Fruit fly (Drosophila melanogaster) whole organism, embryonic: ENCODE measurements around the gene CG13721.
A peak's percentile ranks its signal among the peaks of the same experiment; 100 is the strongest.

Source experiments
- Ada2b ChIP-seq: fragments of 200-800 bp; sonication (Bioruptor generic); IDR thresholded peaks from 2 replicates; pipeline ENCODE4 v1.3.6; 2022; ENCODE audit warnings: missing biosample characterization, missing genetic modification characterization
- CG1024 ChIP-seq: fragments of 200-800 bp; sonication (Bioruptor generic); IDR thresholded peaks from 2 replicates; pipeline ENCODE4 v1.3.6; 2022; ENCODE audit warnings: missing biosample characterization, missing genetic modification characterization
- CG10565 ChIP-seq: fragments of 200-800 bp; sonication (Bioruptor generic); optimal IDR thresholded peaks from 3 replicates; lab custom pipeline; 2016; ENCODE audit warnings: missing biosample characterization, mild to moderate bottlenecking, missing genetic modification characterization
- CG11696 ChIP-seq: fragments of 200-800 bp; sonication (Bioruptor generic); IDR thresholded peaks from 2 replicates; pipeline ENCODE4 v1.3.6; 2022; ENCODE audit warnings: missing biosample characterization, missing genetic modification characterization
- CG12236 ChIP-seq: fragments of 200-800 bp; sonication (Bioruptor generic); optimal IDR thresholded peaks from 2 replicates; lab custom pipeline; 2016; ENCODE audit warnings: missing biosample characterization, missing genetic modification characterization
- CG12659 ChIP-seq: fragments of 200-800 bp; sonication (Bioruptor generic); optimal IDR thresholded peaks from 3 replicates; lab custom pipeline; 2017; ENCODE audit warnings: mild to moderate bottlenecking, missing biosample characterization, missing genetic modification reagents, missing genetic modification characterization
- CG13287 ChIP-seq: fragments of 200-800 bp; sonication (Bioruptor generic); IDR thresholded peaks from 2 replicates; pipeline ENCODE4 v1.3.6; 2022; ENCODE audit warnings: missing biosample characterization, missing genetic modification characterization; ENCODE audit not compliant: partially characterized antibody
- CG17361 ChIP-seq: fragments of 200-800 bp; sonication (Bioruptor generic); IDR thresholded peaks from 3 replicates; pipeline ENCODE4 v1.3.6; 2022; ENCODE audit warnings: missing biosample characterization, missing genetic modification characterization
- CG17385 ChIP-seq: fragments of 200-800 bp; sonication (Bioruptor generic); optimal IDR thresholded peaks from 3 replicates; lab custom pipeline; 2018; ENCODE audit warnings: missing biosample characterization, mild to moderate bottlenecking, missing genetic modification characterization
- CG18619 ChIP-seq: fragments of 200-800 bp; sonication (Bioruptor generic); optimal IDR thresholded peaks from 3 replicates; lab custom pipeline; 2017; ENCODE audit warnings: missing biosample characterization, mild to moderate bottlenecking, missing genetic modification characterization
- CG2120 ChIP-seq: fragments of 200-800 bp; sonication (Bioruptor generic); optimal IDR thresholded peaks from 3 replicates; lab custom pipeline; 2016; ENCODE audit warnings: missing biosample characterization, missing genetic modification characterization
- CG31224 ChIP-seq: fragments of 200-800 bp; sonication (Bioruptor generic); IDR thresholded peaks from 2 replicates; pipeline ENCODE4 v1.3.6; 2022; ENCODE audit warnings: missing biosample characterization, missing genetic modification characterization
- CG31365 ChIP-seq: fragments of 200-800 bp; sonication (Bioruptor generic); optimal IDR thresholded peaks from 2 replicates; lab custom pipeline; 2018; ENCODE audit warnings: missing biosample characterization, mild to moderate bottlenecking, missing genetic modification characterization
- CG3407 ChIP-seq: fragments of 200-800 bp; sonication (Bioruptor generic); optimal IDR thresholded peaks from 2 replicates; lab custom pipeline; 2018; ENCODE audit warnings: missing biosample characterization, mild to moderate bottlenecking, missing genetic modification characterization
- CG34224 ChIP-seq: fragments of 200-800 bp; sonication (Bioruptor generic); IDR thresholded peaks from 3 replicates; pipeline ENCODE4 v1.3.6; 2022; ENCODE audit warnings: missing biosample characterization, missing genetic modification characterization; ENCODE audit not compliant: partially characterized antibody
- CG7556 ChIP-seq: fragments of 200-800 bp; sonication (Bioruptor generic); optimal IDR thresholded peaks from 2 replicates; lab custom pipeline; 2017; ENCODE audit warnings: missing biosample characterization, mild to moderate bottlenecking, missing genetic modification characterization
- CG7839 ChIP-seq: fragments of 200-800 bp; sonication (Bioruptor generic); optimal IDR thresholded peaks from 3 replicates; lab custom pipeline; 2018; ENCODE audit warnings: missing biosample characterization, mild to moderate bottlenecking, missing genetic modification characterization, moderate library complexity
- CG7928 ChIP-seq: fragments of 200-800 bp; sonication (Bioruptor generic); optimal IDR thresholded peaks from 2 replicates; lab custom pipeline; 2017; ENCODE audit warnings: missing biosample characterization, mild to moderate bottlenecking, missing genetic modification characterization
- CG9932 ChIP-seq: fragments of 200-800 bp; sonication (Bioruptor generic); IDR thresholded peaks from 2 replicates; pipeline ENCODE4 v1.3.6; 2022; ENCODE audit warnings: missing biosample characterization, missing genetic modification characterization
- Dp ChIP-seq: fragments of 200-800 bp; sonication (Bioruptor generic); optimal IDR thresholded peaks from 2 replicates; lab custom pipeline; 2018; ENCODE audit warnings: missing biosample characterization, mild to moderate bottlenecking, missing genetic modification characterization, moderate library complexity
- Elba2 ChIP-seq: fragments of 200-800 bp; sonication (Bioruptor generic); optimal IDR thresholded peaks from 3 replicates; lab custom pipeline; 2016; ENCODE audit warnings: missing biosample characterization, missing genetic modification characterization
- GATAe ChIP-seq: fragments of 200-800 bp; sonication (Bioruptor generic); conservative IDR thresholded peaks from 2 replicates; pipeline ENCODE4 v1.3.6; 2022; ENCODE audit warnings: missing biosample characterization, missing genetic modification characterization
- HLH54F ChIP-seq: fragments of 200-800 bp; sonication (Bioruptor generic); optimal IDR thresholded peaks from 3 replicates; lab custom pipeline; 2016; ENCODE audit warnings: missing biosample characterization, missing genetic modification characterization
- Hand ChIP-seq: fragments of 200-800 bp; sonication (Bioruptor generic); optimal IDR thresholded peaks from 2 replicates; lab custom pipeline; 2017; ENCODE audit warnings: mild to moderate bottlenecking, missing biosample characterization, missing genetic modification reagents, missing genetic modification characterization
- MESR4 ChIP-seq: fragments of 200-800 bp; sonication (Bioruptor generic); optimal IDR thresholded peaks from 2 replicates; lab custom pipeline; 2018; ENCODE audit warnings: missing biosample characterization, mild to moderate bottlenecking, missing genetic modification characterization, moderate library complexity
- Max ChIP-seq: fragments of 200-800 bp; sonication (Bioruptor generic); optimal IDR thresholded peaks from 2 replicates; lab custom pipeline; 2016; ENCODE audit warnings: missing biosample characterization, mild to moderate bottlenecking, missing genetic modification characterization
- Scr ChIP-seq: fragments of 200-800 bp; sonication (Bioruptor generic); IDR thresholded peaks from 2 replicates; pipeline ENCODE4 v1.3.6; 2022; ENCODE audit warnings: missing biosample characterization, missing genetic modification characterization; ENCODE audit not compliant: partially characterized antibody
- Six4 ChIP-seq: fragments of 200-800 bp; sonication (Bioruptor generic); optimal IDR thresholded peaks from 2 replicates; lab custom pipeline; 2016; ENCODE audit warnings: missing biosample characterization, missing genetic modification characterization
- Trl ChIP-seq, 3 experiments: fragments of >200 bp in 2 of 3; fragments of 200-800 bp in 1 of 3; sonication (Bioruptor generic) in 1 of 3; optimal IDR thresholded peaks; 2 replicates in 1 of 3; 3 replicates in 2 of 3; lab custom pipeline; 2016 to 2017; ENCODE audit warnings: missing biosample characterization in 1 of 3, missing genetic modification characterization in 1 of 3
- al ChIP-seq: fragments of 200-800 bp; sonication (Bioruptor generic); IDR thresholded peaks from 2 replicates; pipeline ENCODE4 v1.3.6; 2022; ENCODE audit warnings: missing biosample characterization, missing genetic modification characterization
- ash1 ChIP-seq: fragments of 200-800 bp; sonication (Bioruptor generic); optimal IDR thresholded peaks from 2 replicates; lab custom pipeline; 2018; ENCODE audit warnings: missing biosample characterization, mild to moderate bottlenecking, missing genetic modification characterization
- ci ChIP-seq: fragments of 200-800 bp; sonication (Bioruptor generic); IDR thresholded peaks from 3 replicates; pipeline ENCODE4 v1.3.6; 2022; ENCODE audit warnings: missing biosample characterization, missing genetic modification characterization
- disco-r ChIP-seq: fragments of 200-800 bp; sonication (Bioruptor generic); optimal IDR thresholded peaks from 2 replicates; lab custom pipeline; 2016; ENCODE audit warnings: missing biosample characterization, missing genetic modification characterization
- dpn ChIP-seq, 2 experiments: fragments of 200-800 bp; sonication (Bioruptor generic); optimal IDR thresholded peaks; 3 replicates each; lab custom pipeline; 2016; ENCODE audit warnings: missing biosample characterization in 2 of 2, missing genetic modification characterization in 2 of 2
- fd3F ChIP-seq: fragments of 200-800 bp; sonication (Bioruptor generic); optimal IDR thresholded peaks from 2 replicates; lab custom pipeline; 2018; ENCODE audit warnings: missing biosample characterization, mild to moderate bottlenecking, missing genetic modification characterization, moderate library complexity
- gro ChIP-seq: fragments of 200-800 bp; sonication (Bioruptor generic); optimal IDR thresholded peaks from 2 replicates; lab custom pipeline; 2016; ENCODE audit warnings: missing biosample characterization, missing genetic modification characterization
- knrl ChIP-seq: fragments of 200-800 bp; sonication (Bioruptor generic); IDR thresholded peaks from 3 replicates; pipeline ENCODE4 v1.3.6; 2022; ENCODE audit warnings: missing biosample characterization, missing genetic modification characterization; ENCODE audit not compliant: partially characterized antibody
- maf-S ChIP-seq: fragments of 200-800 bp; sonication (Bioruptor generic); optimal IDR thresholded peaks from 2 replicates; lab custom pipeline; 2016; ENCODE audit warnings: missing biosample characterization, missing genetic modification characterization
- p53 ChIP-seq: fragments of 200-800 bp; sonication (Bioruptor generic); optimal IDR thresholded peaks from 2 replicates; lab custom pipeline; 2016; ENCODE audit warnings: missing biosample characterization, missing genetic modification characterization
- rib ChIP-seq: fragments of 200-800 bp; sonication (Bioruptor generic); IDR thresholded peaks from 2 replicates; pipeline ENCODE4 v1.3.6; 2022; ENCODE audit warnings: missing biosample characterization, missing genetic modification characterization
- scrt ChIP-seq: fragments of 200-800 bp; sonication (Bioruptor generic); optimal IDR thresholded peaks from 2 replicates; lab custom pipeline; 2018; ENCODE audit warnings: missing biosample characterization, mild to moderate bottlenecking, missing genetic modification characterization, moderate library complexity
- sisA ChIP-seq: fragments of 200-800 bp; sonication (Bioruptor generic); IDR thresholded peaks from 2 replicates; pipeline ENCODE4 v1.3.6; 2022; ENCODE audit warnings: missing biosample characterization, missing genetic modification characterization
- slou ChIP-seq: fragments of 200-800 bp; sonication (Bioruptor generic); optimal IDR thresholded peaks from 3 replicates; lab custom pipeline; 2016; ENCODE audit warnings: missing biosample characterization, missing genetic modification characterization
- sna ChIP-seq: fragments of 200-800 bp; sonication (Bioruptor generic); IDR thresholded peaks from 2 replicates; pipeline ENCODE4 v1.3.6; 2022; ENCODE audit warnings: missing biosample characterization, missing genetic modification characterization; ENCODE audit not compliant: partially characterized antibody
- tna ChIP-seq: fragments of 200-800 bp; sonication (Bioruptor generic); IDR thresholded peaks from 2 replicates; pipeline ENCODE4 v1.3.6; 2022; ENCODE audit warnings: missing biosample characterization, missing genetic modification characterization; ENCODE audit not compliant: partially characterized antibody
- toy ChIP-seq: fragments of 200-800 bp; sonication (Bioruptor generic); IDR thresholded peaks from 2 replicates; pipeline ENCODE4 v1.3.6; 2022; ENCODE audit warnings: missing biosample characterization, missing genetic modification characterization
- twi ChIP-seq: fragments of 200-800 bp; optimal IDR thresholded peaks from 2 replicates; lab custom pipeline; 2019; ENCODE audit warnings: missing biosample characterization, mild to moderate bottlenecking, missing genetic modification characterization, moderate library complexity
- zfh2 ChIP-seq: fragments of 200-800 bp; sonication (Bioruptor generic); optimal IDR thresholded peaks from 2 replicates; lab custom pipeline; 2016; ENCODE audit warnings: missing biosample characterization, missing genetic modification characterization

Gene CG13721

DNA sequence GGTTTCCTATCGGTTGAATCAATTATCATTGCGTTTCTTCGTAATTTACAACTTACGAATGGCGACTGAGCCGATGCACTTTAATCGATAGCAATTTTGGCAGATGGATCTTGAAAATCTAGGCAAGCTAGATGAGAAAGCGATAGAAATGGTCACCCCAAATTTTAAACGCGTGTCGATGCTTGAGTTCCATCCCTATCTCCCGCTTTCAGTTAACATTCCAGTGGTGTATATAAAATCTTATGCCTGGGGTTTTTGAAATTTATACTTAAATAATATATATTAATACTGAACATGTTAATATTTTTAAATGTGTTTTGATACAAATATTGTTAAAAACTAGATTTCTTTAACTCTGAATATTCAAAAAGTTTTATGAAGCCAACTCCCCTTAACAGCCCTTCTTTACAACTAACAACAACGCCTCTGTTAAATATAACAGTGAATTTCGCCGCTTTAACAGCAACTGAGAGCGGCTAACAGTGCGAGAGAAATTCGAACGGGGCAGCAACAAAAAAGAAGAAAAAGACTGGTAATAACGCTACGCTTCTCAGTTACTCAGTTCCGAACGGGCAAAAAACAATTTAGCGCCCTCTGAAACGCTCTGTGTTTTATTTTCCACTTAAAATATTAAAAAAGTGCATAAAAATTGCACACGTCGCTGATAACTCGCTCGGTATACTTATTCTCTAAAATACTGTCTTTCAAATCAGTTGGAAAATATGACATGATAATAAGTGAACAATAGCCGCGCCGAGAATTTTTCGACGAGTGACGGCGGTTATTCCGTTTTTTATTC is 44.2 kb upstream of the CG13721 start, which contains the start of gene CG11357 (continued):
- TF ChIP-seq CG17361 (GFP tag; lab: Robert Waterston, UW): peak; percentile 98
- TF ChIP-seq slou (GFP tag; lab: Kevin White, UChicago): peak; percentile 92
- TF ChIP-seq CG3407 (GFP tag; lab: Kevin White, UChicago): peak; percentile 96
- TF ChIP-seq twi (tag; lab: Kevin White, UChicago): peak; percentile 97
- peak; percentile 99 for TF ChIP-seq rib (GFP tag; lab: Robert Waterston, UW)
- TF ChIP-seq ash1 (GFP tag; lab: Kevin White, UChicago): peak; percentile 78
- peak; percentile 76 for TF ChIP-seq CG31365 (tag; lab: Kevin White, UChicago)
- peak; percentile 81 for TF ChIP-seq CG13287
- peak; percentile 77 for TF ChIP-seq HLH54F (GFP tag; lab: Kevin White, UChicago)
- TF ChIP-seq Elba2 (GFP tag; lab: Kevin White, UChicago): peak; percentile 38
- TF ChIP-seq dpn (GFP tag; optimal IDR thresholded peaks at IDR 0.05; lab: Kevin White, UChicago): peak; percentile 86 to 99
- TF ChIP-seq CG7556: peak; percentile 99
- peak; percentile 99 for TF ChIP-seq Ada2b (GFP tag; lab: Robert Waterston, UW)
- peak; percentile 97 for TF ChIP-seq toy
- peak; percentile 21 for TF ChIP-seq disco-r (GFP tag; lab: Kevin White, UChicago)
- peak; percentile 98 for TF ChIP-seq Hand (GFP tag; lab: Kevin White, UChicago)
- peak; percentile 97 for TF ChIP-seq CG2120 (GFP tag; lab: Kevin White, UChicago)
- TF ChIP-seq maf-S: peak; percentile 66
- TF ChIP-seq CG7839 (tag; lab: Kevin White, UChicago): peak; percentile 99
- TF ChIP-seq MESR4 (GFP tag; lab: Kevin White, UChicago): peak; percentile 69
- peak; percentile 99 for TF ChIP-seq ci (GFP tag; lab: Robert Waterston, UW)
- TF ChIP-seq CG31224 (GFP tag; lab: Robert Waterston, UW): peak; percentile 97
- peak; percentile 81 for TF ChIP-seq knrl (GFP tag; lab: Robert Waterston, UW)
- TF ChIP-seq Max (GFP tag; lab: Kevin White, UChicago): peak; percentile 88
- TF ChIP-seq CG11696 (GFP tag; lab: Robert Waterston, UW): peak; percentile 96
- TF ChIP-seq Six4: peak; percentile 93
- peak; percentile 99 for TF ChIP-seq al (GFP tag; lab: Robert Waterston, UW)
- peak; percentile 99 for TF ChIP-seq fd3F (GFP tag; lab: Kevin White, UChicago)
- TF ChIP-seq sisA (GFP tag; lab: Robert Waterston, UW): peak; percentile 98
- TF ChIP-seq CG7928 (GFP tag; lab: Kevin White, UChicago): peak; percentile 81
- peak; percentile 96 for TF ChIP-seq scrt (GFP tag; lab: Kevin White, UChicago)
- TF ChIP-seq CG18619 (GFP tag; lab: Kevin White, UChicago): peak; percentile 98
- TF ChIP-seq gro (GFP tag; lab: Kevin White, UChicago): peak; percentile 84
- peak; percentile 98 for TF ChIP-seq GATAe (GFP tag; lab: Robert Waterston, UW)
- TF ChIP-seq Scr (GFP tag; lab: Robert Waterston, UW): peak; percentile 84
- TF ChIP-seq CG34224 (GFP tag; lab: Robert Waterston, UW): peak; percentile 55
- peak; percentile 99 for TF ChIP-seq CG9932 (GFP tag; lab: Robert Waterston, UW)
- peak; percentile 83 for TF ChIP-seq sna (GFP tag; lab: Robert Waterston, UW)
- peak; percentile 96 for TF ChIP-seq CG17385 (GFP tag; lab: Kevin White, UChicago)
- peak; percentile 63 for TF ChIP-seq CG10565 (GFP tag; lab: Kevin White, UChicago)
- peak; percentile 95 for TF ChIP-seq CG1024 (GFP tag; lab: Robert Waterston, UW)
- TF ChIP-seq tna: peak; percentile 63
- TF ChIP-seq Dp (GFP tag; lab: Kevin White, UChicago): peak; percentile 44
- peak; percentile 99 for TF ChIP-seq CG12659 (GFP tag; lab: Kevin White, UChicago)
- peak; percentile 83 for TF ChIP-seq zfh2
- TF ChIP-seq CG12236 (GFP tag; lab: Kevin White, UChicago): peak; percentile 45
- TF ChIP-seq Trl (optimal IDR thresholded peaks at IDR 0.05; lab: Kevin White, UChicago): peak; percentile 84 to 87
- peak; percentile 80 for TF ChIP-seq Trl (GFP tag; optimal IDR thresholded peaks at IDR 0.05; lab: Kevin White, UChicago)
- peak; percentile 56 for TF ChIP-seq p53 (GFP tag; lab: Kevin White, UChicago)
